Worm (Caenorhabditis elegans) whole organism, L4 larva: ENCODE measurements around the gene dyf-2.

Experiments
- F44E2.7 ChIP-seq: fragments of 200-800 bp; sonication (Bioruptor generic); IDR thresholded peaks from 2 replicates; pipeline ENCODE4 v2.1.2; 2022; ENCODE audit warnings: missing genetic modification characterization, missing compliant biosample characterization
- R02D3.7 ChIP-seq: fragments of 150-350 bp; sonication (generic microtip); optimal IDR thresholded peaks from 3 replicates; lab custom pipeline; 2014; ENCODE audit warnings: missing biosample characterization, missing genetic modification characterization
- T20F7.1 ChIP-seq: fragments of 200-800 bp; sonication (Bioruptor generic); optimal IDR thresholded peaks from 2 replicates; lab custom pipeline; 2018; ENCODE audit warnings: mild to moderate bottlenecking, missing genetic modification characterization, missing compliant biosample characterization
- Y5F2A.4 ChIP-seq: fragments of 200-800 bp; sonication (Bioruptor generic); optimal IDR thresholded peaks from 2 replicates; lab custom pipeline; 2018; ENCODE audit warnings: mild to moderate bottlenecking, missing genetic modification characterization, missing compliant biosample characterization
- Y75B8A.6 ChIP-seq: fragments of 200-800 bp; sonication (Bioruptor generic); IDR thresholded peaks from 2 replicates; pipeline ENCODE4 v1.3.6; 2022; ENCODE audit warnings: missing genetic modification reagents, missing genetic modification characterization, missing compliant biosample characterization
- aha-1 ChIP-seq: fragments of 150-350 bp; peaks from one replicate; lab custom pipeline; 2014; ENCODE audit warnings: missing biosample characterization, missing genetic modification characterization
- aly-2 ChIP-seq: sonication (generic microtip); optimal IDR thresholded peaks from 2 replicates; lab custom pipeline; 2018; ENCODE audit warnings: missing biosample characterization, missing genetic modification characterization
- ces-1 ChIP-seq: fragments of 150-350 bp; sonication (generic microtip); optimal IDR thresholded peaks from 4 replicates; lab custom pipeline; 2014; ENCODE audit warnings: missing biosample characterization, missing genetic modification reagents, missing genetic modification characterization
- ctbp-1 ChIP-seq: fragments of 200-800 bp; sonication (Bioruptor generic); IDR thresholded peaks from 2 replicates; pipeline ENCODE4 v1.3.6; 2022; ENCODE audit warnings: missing genetic modification reagents, missing genetic modification characterization, missing compliant biosample characterization
- daf-16 ChIP-seq, 3 experiments: sonication (generic microtip); optimal IDR thresholded peaks; 2 replicates each; lab custom pipeline; 2016 to 2017; ENCODE audit warnings: missing genetic modification characterization in 3 of 3, missing genetic modification reagents in 3 of 3, mild to moderate bottlenecking in 2 of 3, missing compliant biosample characterization in 2 of 3, missing biosample characterization in 1 of 3, moderate library complexity in 1 of 3
- dmd-6 ChIP-seq: fragments of 200-800 bp; sonication (Bioruptor generic); IDR thresholded peaks from 2 replicates; pipeline ENCODE4 v1.3.6; 2022; ENCODE audit warnings: missing genetic modification reagents, missing genetic modification characterization, missing compliant biosample characterization
- dmd-9 ChIP-seq: fragments of 200-800 bp; sonication (Bioruptor generic); IDR thresholded peaks from 2 replicates; pipeline ENCODE4 v1.3.6; 2022; ENCODE audit warnings: missing genetic modification reagents, missing genetic modification characterization, missing compliant biosample characterization
- duxl-1 ChIP-seq: sonication (generic microtip); optimal IDR thresholded peaks from 2 replicates; lab custom pipeline; 2016; ENCODE audit warnings: mild to moderate bottlenecking, missing genetic modification characterization, moderate library complexity, missing compliant biosample characterization; ENCODE audit not compliant: poor library complexity
- dve-1 ChIP-seq: sonication (generic microtip); optimal IDR thresholded peaks from 2 replicates; lab custom pipeline; 2017; ENCODE audit warnings: antibody characterized with exemption, mild to moderate bottlenecking, missing genetic modification characterization, missing compliant biosample characterization; ENCODE audit not compliant: insufficient read depth
- egl-27 ChIP-seq: sonication (generic microtip); optimal IDR thresholded peaks from 3 replicates; lab custom pipeline; 2017; ENCODE audit warnings: missing biosample characterization, missing genetic modification reagents, missing genetic modification characterization
- gei-8 ChIP-seq: fragments of 200-800 bp; sonication (Bioruptor generic); optimal IDR thresholded peaks from 2 replicates; lab custom pipeline; 2018; ENCODE audit warnings: mild to moderate bottlenecking, missing genetic modification characterization, missing compliant biosample characterization
- hlh-11 ChIP-seq: fragments of 200-800 bp; sonication (Bioruptor generic); optimal IDR thresholded peaks from 2 replicates; lab custom pipeline; 2018; ENCODE audit warnings: mild to moderate bottlenecking, missing genetic modification characterization, missing compliant biosample characterization
- hmg-1.1 ChIP-seq: fragments of 200-800 bp; sonication (Bioruptor generic); IDR thresholded peaks from 2 replicates; pipeline ENCODE4 v1.3.6; 2022; ENCODE audit warnings: missing genetic modification reagents, missing genetic modification characterization, missing compliant biosample characterization
- lin-15B ChIP-seq: fragments of 150-350 bp; sonication (generic microtip); optimal IDR thresholded peaks from 3 replicates; lab custom pipeline; 2014; ENCODE audit warnings: missing biosample characterization, missing genetic modification characterization
- lsy-2 ChIP-seq, 2 experiments: fragments of 150-350 bp in 1 of 2; sonication (generic microtip) in 1 of 2; optimal IDR thresholded peaks; 2 replicates each; lab custom pipeline; 2014 to 2017; ENCODE audit warnings: missing biosample characterization in 2 of 2, missing genetic modification characterization in 2 of 2
- madf-5 ChIP-seq, 2 experiments: fragments of 200-800 bp; sonication (Bioruptor generic); IDR thresholded peaks; 2 replicates each; pipeline ENCODE4 v1.3.6; 2022; ENCODE audit warnings: missing compliant biosample characterization in 2 of 2, missing genetic modification characterization in 2 of 2
- mdl-1 ChIP-seq, 2 experiments: fragments of 150-350 bp in 1 of 2; sonication (generic microtip) in 1 of 2; optimal IDR thresholded peaks; 2 replicates each; lab custom pipeline; 2014 to 2017; ENCODE audit warnings: missing biosample characterization in 2 of 2, missing genetic modification characterization in 2 of 2
- mes-2 ChIP-seq: sonication (generic microtip); optimal IDR thresholded peaks from 2 replicates; lab custom pipeline; 2016; ENCODE audit warnings: missing genotype, mild to moderate bottlenecking, missing genetic modification characterization, missing compliant biosample characterization; ENCODE audit not compliant: poor library complexity, severe bottlenecking
- nhr-10 ChIP-seq: fragments of 150-350 bp; optimal IDR thresholded peaks from 2 replicates; lab custom pipeline; 2014; ENCODE audit warnings: missing biosample characterization, missing genetic modification characterization
- nhr-11 ChIP-seq: fragments of 150-350 bp; optimal IDR thresholded peaks from 2 replicates; lab custom pipeline; 2014; ENCODE audit warnings: missing biosample characterization, missing genetic modification characterization
- nhr-111 ChIP-seq: fragments of 200-800 bp; sonication (Bioruptor generic); optimal IDR thresholded peaks from 2 replicates; lab custom pipeline; 2018; ENCODE audit warnings: mild to moderate bottlenecking, missing genetic modification characterization, missing compliant biosample characterization
- nhr-25 ChIP-seq: sonication (generic microtip); optimal IDR thresholded peaks from 2 replicates; lab custom pipeline; 2017; ENCODE audit warnings: missing genetic modification characterization, mild to moderate bottlenecking, missing compliant biosample characterization, antibody characterized with exemption, moderate library complexity, borderline replicate concordance; ENCODE audit not compliant: insufficient read depth
- nhr-41 ChIP-seq: fragments of 200-800 bp; sonication (Bioruptor generic); IDR thresholded peaks from 2 replicates; pipeline ENCODE4 v1.3.6; 2022; ENCODE audit warnings: missing genetic modification reagents, missing genetic modification characterization, missing compliant biosample characterization
- nhr-6 ChIP-seq: fragments of 150-350 bp; optimal IDR thresholded peaks from 2 replicates; lab custom pipeline; 2014; ENCODE audit warnings: missing biosample characterization, missing genetic modification characterization
- nhr-77 ChIP-seq: fragments of 150-350 bp; optimal IDR thresholded peaks from 2 replicates; lab custom pipeline; 2014; ENCODE audit warnings: missing biosample characterization, missing genetic modification characterization
- sdz-12 ChIP-seq: fragments of 200-800 bp; sonication (Bioruptor generic); optimal IDR thresholded peaks from 2 replicates; lab custom pipeline; 2018; ENCODE audit warnings: mild to moderate bottlenecking, missing genetic modification characterization, missing compliant biosample characterization
- snpc-1.2 ChIP-seq: fragments of 200-800 bp; sonication (Bioruptor generic); IDR thresholded peaks from 2 replicates; pipeline ENCODE4 v1.3.6; 2022; ENCODE audit warnings: missing genetic modification reagents, missing genetic modification characterization, missing compliant biosample characterization
- snpc-4 ChIP-seq: fragments of 150-350 bp; optimal IDR thresholded peaks from 2 replicates; lab custom pipeline; 2014; ENCODE audit warnings: missing biosample characterization, missing genetic modification characterization
- spr-3 ChIP-seq: fragments of 200-800 bp; sonication (Bioruptor generic); optimal IDR thresholded peaks from 2 replicates; lab custom pipeline; 2018; ENCODE audit warnings: mild to moderate bottlenecking, missing genetic modification characterization, missing compliant biosample characterization
- tag-97 ChIP-seq: fragments of 200-800 bp; sonication (Bioruptor generic); IDR thresholded peaks from 2 replicates; pipeline ENCODE4 v1.3.6; 2022; ENCODE audit warnings: missing genetic modification characterization, missing compliant biosample characterization
- unc-130 ChIP-seq: sonication (generic microtip); optimal IDR thresholded peaks from 2 replicates; lab custom pipeline; 2016; ENCODE audit warnings: missing genetic modification reagents, missing genetic modification characterization, missing compliant biosample characterization
- unc-39 ChIP-seq: sonication (generic microtip); optimal IDR thresholded peaks from 2 replicates; lab custom pipeline; 2017; ENCODE audit warnings: missing biosample characterization, missing genetic modification characterization
- unc-62 ChIP-seq, 3 experiments: fragments of 150-350 bp in 1 of 3; sonication (generic microtip); optimal IDR thresholded peaks in 2 of 3; peaks in 1 of 3; 1 replicate in 1 of 3; 2 replicates in 2 of 3; lab custom pipeline; 2014 to 2017; ENCODE audit warnings: missing biosample characterization in 3 of 3, missing genetic modification characterization in 3 of 3, missing genetic modification reagents in 3 of 3, missing genotype in 1 of 3
- zfp-2 ChIP-seq: sonication (generic microtip); optimal IDR thresholded peaks from 2 replicates; lab custom pipeline; 2016; ENCODE audit warnings: mild to moderate bottlenecking, missing genetic modification characterization, missing compliant biosample characterization
- zip-11 ChIP-seq: fragments of 200-800 bp; sonication (Bioruptor generic); IDR thresholded peaks from 2 replicates; pipeline ENCODE4 v1.3.6; 2022; ENCODE audit warnings: missing genetic modification characterization, missing compliant biosample characterization
- ztf-7 ChIP-seq: fragments of 150-350 bp; optimal IDR thresholded peaks from 2 replicates; lab custom pipeline; 2014; ENCODE audit warnings: missing biosample characterization, missing genetic modification characterization

The dyf-2 gene

ce11 chrIII:13732665-13733064 is 46.4 kb upstream of the dyf-2 start (continued):
- TF ChIP-seq mes-2 (tag; lab: Kevin White, UChicago) (peak; percentile 39), mdl-1 (tag; optimal IDR thresholded peaks at IDR 0.05; lab: Kevin White, UChicago) (peak in 1 of 2 experiments; percentile 30), nhr-6 (tag; lab: Kevin White, UChicago) (peak; percentile 33), dve-1 (tag; lab: Kevin White, UChicago) (peak; percentile 69), hmg-1.1 (GFP tag; lab: Robert Waterston, UW) (no peak), ces-1 (GFP tag; lab: Kevin White, UChicago) (no peak), unc-39 (tag; lab: Kevin White, UChicago) (no peak), F44E2.7 (GFP tag; lab: Robert Waterston, UW) (no peak), spr-3 (GFP tag; lab: Kevin White, UChicago) (no peak), nhr-77 (tag; lab: Kevin White, UChicago) (no peak), dmd-6 (GFP tag; lab: Robert Waterston, UW) (no peak)

- TF ChIP-seq unc-62 (GFP tag; optimal IDR thresholded peaks at IDR 0.05 in 1 of 2; lab: Kevin White, UChicago): peak in 1 of 2 experiments; percentile 62
- no peak for TF ChIP-seq unc-62 (tag; optimal IDR thresholded peaks at IDR 0.05; lab: Kevin White, UChicago)
- TF ChIP-seq snpc-4 (tag; lab: Kevin White, UChicago): no peak
- no peak for TF ChIP-seq ces-1 (GFP tag; lab: Kevin White, UChicago)
- TF ChIP-seq unc-130 (GFP tag; lab: Kevin White, UChicago): no peak
- TF ChIP-seq tag-97: no peak
- no peak for TF ChIP-seq nhr-111 (GFP tag; lab: Kevin White, UChicago)
- no peak for TF ChIP-seq zip-11 (GFP tag; lab: Robert Waterston, UW)
Measured at ce11 chrIII:13731589-13731988, 45.3 kb upstream of the dyf-2 start, which contains the start of gene W06F12.2. TSS of gene W06F12.2 (minus strand) at chrIII:13731689.

ce11 chrIII:13729760-13730159 is 43.5 kb upstream of the dyf-2 start:
- TF ChIP-seq unc-62 (GFP tag; optimal IDR thresholded peaks at IDR 0.05 in 1 of 2; lab: Kevin White, UChicago) (peak in 1 of 2 experiments; percentile 90), unc-62 (tag; optimal IDR thresholded peaks at IDR 0.05; lab: Kevin White, UChicago) (no peak), daf-16 (GFP tag; optimal IDR thresholded peaks at IDR 0.05; lab: Kevin White, UChicago) (no peak), daf-16 (tag; optimal IDR thresholded peaks at IDR 0.05; lab: Kevin White, UChicago) (no peak)
- TF ChIP-seq, all 104 proteins: peak for 1

- TF ChIP-seq unc-130 (GFP tag; lab: Kevin White, UChicago) (no peak), lsy-2 (tag; optimal IDR thresholded peaks at IDR 0.05; lab: Kevin White, UChicago) (no peak), hlh-11 (tag; lab: Kevin White, UChicago) (no peak), nhr-11 (tag; lab: Kevin White, UChicago) (no peak), madf-5 (GFP tag; IDR thresholded peaks at IDR 0.05; lab: Robert Waterston, UW) (no peak), zfp-2 (tag; lab: Kevin White, UChicago) (no peak), gei-8 (GFP tag; lab: Kevin White, UChicago) (peak; percentile 49), aha-1 (tag; lab: Kevin White, UChicago) (peak; percentile 16), F44E2.7 (GFP tag; lab: Robert Waterston, UW) (no peak), snpc-1.2 (GFP tag; lab: Robert Waterston, UW) (peak; percentile 22; the same call in 1 of the 2 replicates), egl-27 (tag; lab: Kevin White, UChicago) (no peak), R02D3.7 (tag; lab: Kevin White, UChicago) (no peak), mes-2 (tag; lab: Kevin White, UChicago) (no peak), duxl-1 (tag; lab: Kevin White, UChicago) (peak; percentile 50), Y75B8A.6 (GFP tag; lab: Robert Waterston, UW) (no peak), dmd-9 (no peak), aly-2 (tag; lab: Kevin White, UChicago) (no peak), T20F7.1 (no peak), Y5F2A.4 (GFP tag; lab: Kevin White, UChicago) (no peak), sdz-12 (GFP tag; lab: Kevin White, UChicago) (no peak), lin-15B (no peak), nhr-10 (tag; lab: Kevin White, UChicago) (no peak), nhr-25 (tag; lab: Kevin White, UChicago) (no peak), ztf-7 (tag; lab: Kevin White, UChicago) (no peak), ctbp-1 (GFP tag; lab: Robert Waterston, UW) (no peak), nhr-41 (GFP tag; lab: Robert Waterston, UW) (peak; percentile 17; the same call in 1 of the 2 replicates)
Measured at ce11 chrIII:13724018-13724892, 38.0 kb upstream of the dyf-2 start.
